Fruit fly (Drosophila melanogaster) ovary, adult (tissue): Measurements from ENCODE around the gene CG7368.

Experiments used
- CG17801 ChIP-seq: fragments of 200-800 bp; optimal IDR thresholded peaks from 2 replicates; lab custom pipeline; 2019; ENCODE audit warnings: missing biosample characterization, mild to moderate bottlenecking, missing genetic modification characterization, moderate library complexity; ENCODE audit not compliant: partially characterized antibody

The CG7368 gene

DNA sequence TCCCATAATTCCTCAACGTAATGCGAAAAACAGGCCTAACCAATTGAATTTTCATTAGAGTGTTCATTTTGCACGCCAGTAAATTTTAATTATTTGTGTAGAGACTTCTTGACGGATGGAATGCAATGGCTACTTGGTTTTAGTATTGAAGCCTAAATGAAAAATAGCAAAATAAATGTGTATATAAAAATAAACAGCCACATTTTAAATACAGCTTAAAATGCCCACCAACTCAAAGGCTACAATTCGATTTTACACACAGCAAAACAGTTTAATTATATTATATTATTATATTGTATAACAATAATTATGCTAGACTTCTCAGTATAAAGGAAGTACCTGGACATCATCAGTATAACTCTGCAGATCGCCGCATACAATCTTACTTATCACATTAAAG is 27.3 kb downstream of the CG7368 start, which contains the start of gene Akr1B:
Gene Akr1B, minus strand, starts transcription at position 101 of the 400 bp plus-strand sequence.
- TF ChIP-seq CG17801 (GFP tag; lab: Kevin White, UChicago): no peak

dm6 chr3L:11625634-11626175 is 28.7 kb downstream of the CG7368 start, which contains the start of gene CG6083:
TSS of gene CG6083 (minus strand) at chr3L:11626125.
- no peak for TF ChIP-seq CG17801 (GFP tag; lab: Kevin White, UChicago)

dm6 chr3L:11626229-11626826 is 29.3 kb downstream of the CG7368 start, which contains the start of gene PCID2:
TSS of gene PCID2 (plus strand) at chr3L:11626441.
- TF ChIP-seq CG17801 (GFP tag; lab: Kevin White, UChicago): no peak

DNA sequence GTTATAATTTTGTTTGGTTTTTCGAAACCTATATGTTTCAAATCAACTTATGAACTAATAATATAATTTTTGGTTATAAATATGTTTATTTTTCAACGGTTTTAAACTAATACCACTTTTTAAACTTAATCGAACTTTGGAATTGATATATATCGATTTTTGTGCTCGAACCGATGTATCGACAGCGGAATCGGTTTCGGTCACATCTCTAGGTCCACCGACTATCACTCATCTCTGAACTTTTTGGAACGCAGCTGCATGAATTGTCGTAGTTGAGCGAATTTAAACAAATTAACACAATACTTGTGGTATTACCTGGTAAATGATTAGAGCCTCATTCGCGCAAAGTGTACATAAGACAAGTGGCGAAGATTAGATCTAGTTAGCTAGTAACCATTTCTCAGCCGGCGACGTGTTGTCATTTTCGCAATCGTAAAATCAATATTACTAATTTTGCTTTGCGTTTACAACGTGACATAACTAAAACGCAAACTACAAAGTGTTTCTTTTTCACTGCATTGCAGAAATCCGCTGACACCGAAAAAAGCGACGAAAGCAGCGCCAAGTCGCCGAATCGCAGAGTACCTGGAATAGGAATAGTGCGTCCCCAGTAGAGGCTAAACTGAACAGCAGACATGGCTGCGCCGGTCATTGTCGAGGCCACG is 30.9 kb downstream of the CG7368 start, which contains the start of gene Apt1:
Gene Apt1, plus strand, starts transcription at position 219 of the 665 bp plus-strand sequence.
- TF ChIP-seq CG17801 (GFP tag; lab: Kevin White, UChicago): peak; percentile 59

DNA sequence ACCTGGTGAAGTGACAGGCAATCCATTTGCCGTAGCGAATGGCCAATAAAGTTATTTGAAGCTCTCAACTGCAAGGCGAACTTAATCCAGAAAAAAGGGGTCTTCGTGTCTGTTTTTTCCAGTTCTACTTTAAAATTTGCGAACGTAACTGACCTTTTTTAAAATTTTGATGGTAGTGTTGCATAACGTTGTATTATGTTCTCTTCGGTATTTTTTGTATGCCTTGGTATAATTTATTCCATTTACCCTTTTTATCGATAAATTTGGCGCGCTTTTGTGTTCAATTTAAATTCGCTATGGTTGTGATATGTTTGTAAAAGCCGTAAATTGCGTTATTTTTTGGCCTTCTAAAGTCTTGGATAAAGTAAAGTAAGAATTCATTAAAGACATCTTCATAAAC is 33.7 kb downstream of the CG7368 start:
- no peak for TF ChIP-seq CG17801 (GFP tag; lab: Kevin White, UChicago)

- TF ChIP-seq CG17801 (GFP tag; lab: Kevin White, UChicago): no peak
These were observed 34.1 kb downstream of the CG7368 start, which contains the start of gene CG32091 for dm6 chr3L:11631092-11631491. TSS of gene CG32091 (plus strand) at chr3L:11631392.

DNA sequence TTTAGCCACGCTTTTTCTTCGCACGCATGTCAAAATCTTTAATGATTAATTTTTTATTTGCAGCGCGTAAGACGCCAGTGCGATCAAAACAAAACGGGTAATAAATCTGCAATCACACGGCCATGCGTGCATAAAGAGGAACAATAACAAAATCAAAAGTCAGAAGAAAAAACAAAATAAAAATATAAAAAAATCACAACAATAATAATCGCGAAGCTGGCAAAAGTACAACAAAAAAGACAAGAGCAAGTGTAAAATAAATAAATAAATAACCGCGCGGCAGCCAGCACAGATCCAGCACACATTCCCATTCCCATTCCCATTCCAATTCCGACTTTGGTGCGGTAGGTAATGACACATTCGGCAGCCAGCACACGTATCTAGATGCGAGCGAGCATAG is 37.5 kb downstream of the CG7368 start:
- peak; percentile 53 for TF ChIP-seq CG17801 (GFP tag; lab: Kevin White, UChicago)

dm6 chr3L:11636829-11637228 is 39.8 kb downstream of the CG7368 start:
- TF ChIP-seq CG17801 (GFP tag; lab: Kevin White, UChicago): no peak

DNA sequence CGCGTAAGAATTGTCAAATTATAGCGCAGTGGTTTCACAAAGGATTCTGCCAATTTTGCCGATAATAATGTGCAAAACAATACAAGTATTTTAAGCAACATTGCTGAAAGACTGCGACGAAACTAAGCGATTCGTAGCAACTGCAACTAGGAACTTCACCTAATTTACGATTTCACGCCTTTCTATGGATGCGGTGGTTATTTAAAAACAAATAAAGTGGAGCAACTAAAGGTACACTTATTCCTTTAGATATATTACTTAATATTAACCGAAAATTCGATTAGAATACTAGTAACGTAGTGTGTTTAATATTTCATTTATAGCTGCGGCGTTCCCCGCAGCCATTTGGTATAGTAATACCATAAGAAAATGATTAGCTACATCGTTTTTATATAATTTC is 48.9 kb downstream of the CG7368 start, which contains the start of gene CG6071:
Gene CG6071, minus strand, starts transcription at position 101 of the 400 bp plus-strand sequence.
- TF ChIP-seq CG17801 (GFP tag; lab: Kevin White, UChicago): no peak

DNA sequence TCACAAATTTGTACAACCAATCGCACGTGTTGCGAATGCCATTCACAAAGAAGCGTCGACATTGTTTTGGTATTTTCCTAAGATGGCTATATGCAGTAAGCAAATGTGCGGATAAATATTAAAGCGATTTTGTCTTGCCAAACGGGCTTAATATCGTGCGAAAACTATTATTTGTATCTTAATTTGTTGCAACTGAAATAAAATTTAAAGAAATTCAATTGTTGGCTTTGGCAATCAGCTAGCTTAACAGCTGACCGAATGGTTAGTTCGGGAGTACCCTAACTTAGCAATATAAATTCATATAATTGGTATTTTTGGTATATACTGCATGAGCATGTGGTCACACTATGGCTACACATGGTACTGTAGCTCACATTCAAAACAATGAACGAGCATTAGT is 51.4 kb downstream of the CG7368 start, which contains the start of the genes RIOK1 and Polr3H:
Gene RIOK1, minus strand, starts transcription at position 65 of the 400 bp plus-strand sequence.
Gene Polr3H, plus strand, starts transcription at position 347 of the 400 bp plus-strand sequence.
- peak; percentile 59 for TF ChIP-seq CG17801 (GFP tag; lab: Kevin White, UChicago)
